Worm (Caenorhabditis elegans) whole organism, L4 larva: Measurements from ENCODE around the gene F22F7.11.

Source experiments
- F26F4.8 ChIP-seq: fragments of 200-800 bp; sonication (Bioruptor generic); conservative IDR thresholded peaks from 2 replicates; pipeline ENCODE4 v1.3.6; 2022; ENCODE audit warnings: missing genetic modification characterization, missing compliant biosample characterization
- F37D6.2 ChIP-seq: sonication (generic microtip); optimal IDR thresholded peaks from 2 replicates; lab custom pipeline; 2016; ENCODE audit warnings: mild to moderate bottlenecking, missing genetic modification characterization, missing compliant biosample characterization
- R02D3.7 ChIP-seq: fragments of 150-350 bp; sonication (generic microtip); optimal IDR thresholded peaks from 3 replicates; lab custom pipeline; 2014; ENCODE audit warnings: missing biosample characterization, missing genetic modification characterization
- Y105C5A.15 ChIP-seq: fragments of 200-800 bp; sonication (Bioruptor generic); IDR thresholded peaks from 2 replicates; pipeline ENCODE4 v1.3.6; 2022; ENCODE audit warnings: missing genetic modification characterization, missing compliant biosample characterization
- Y48G9A.11 ChIP-seq: fragments of 200-800 bp; sonication (Bioruptor generic); IDR thresholded peaks from 2 replicates; pipeline ENCODE4 v1.3.6; 2022; ENCODE audit warnings: missing genetic modification reagents, missing genetic modification characterization, missing compliant biosample characterization
- ZK546.5 ChIP-seq, 2 experiments: sonication (generic microtip); optimal IDR thresholded peaks; 2 replicates each; lab custom pipeline; 2017; ENCODE audit warnings: missing biosample characterization in 2 of 2, missing genetic modification characterization in 2 of 2
- aha-1 ChIP-seq: fragments of 150-350 bp; peaks from one replicate; lab custom pipeline; 2014; ENCODE audit warnings: missing biosample characterization, missing genetic modification characterization
- ama-1 ChIP-seq: fragments of 150-350 bp; optimal IDR thresholded peaks from 2 replicates; lab custom pipeline; 2014; ENCODE audit warnings: inconsistent platforms, mixed read lengths
- arid-1 ChIP-seq: fragments of 200-800 bp; sonication (Bioruptor generic); conservative IDR thresholded peaks from 2 replicates; pipeline ENCODE4 v1.3.6; 2022; ENCODE audit warnings: missing genetic modification reagents, missing genetic modification characterization, missing compliant biosample characterization
- ceh-28 ChIP-seq: fragments of 150-350 bp; optimal IDR thresholded peaks from 2 replicates; lab custom pipeline; 2014; ENCODE audit warnings: missing biosample characterization, missing genetic modification reagents, missing genetic modification characterization
- ceh-44 ChIP-seq: fragments of 200-800 bp; sonication (Bioruptor generic); IDR thresholded peaks from 2 replicates; pipeline ENCODE4 v1.3.6; 2022; ENCODE audit warnings: missing genetic modification reagents, missing genetic modification characterization, missing compliant biosample characterization
- ces-1 ChIP-seq: fragments of 150-350 bp; sonication (generic microtip); optimal IDR thresholded peaks from 4 replicates; lab custom pipeline; 2014; ENCODE audit warnings: missing biosample characterization, missing genetic modification reagents, missing genetic modification characterization
- cey-2 ChIP-seq: sonication (generic microtip); optimal IDR thresholded peaks from 3 replicates; lab custom pipeline; 2017; ENCODE audit warnings: missing genetic modification characterization, mild to moderate bottlenecking, missing compliant biosample characterization, antibody characterized with exemption, borderline replicate concordance; ENCODE audit not compliant: insufficient read depth
- ctbp-1 ChIP-seq: fragments of 200-800 bp; sonication (Bioruptor generic); IDR thresholded peaks from 2 replicates; pipeline ENCODE4 v1.3.6; 2022; ENCODE audit warnings: missing genetic modification reagents, missing genetic modification characterization, missing compliant biosample characterization
- daf-8 ChIP-seq: fragments of 200-800 bp; sonication (Bioruptor generic); IDR thresholded peaks from 2 replicates; pipeline ENCODE4 v1.3.6; 2022; ENCODE audit warnings: missing genetic modification characterization, missing compliant biosample characterization
- dmd-9 ChIP-seq: fragments of 200-800 bp; sonication (Bioruptor generic); IDR thresholded peaks from 2 replicates; pipeline ENCODE4 v1.3.6; 2022; ENCODE audit warnings: missing genetic modification reagents, missing genetic modification characterization, missing compliant biosample characterization
- dpl-1 ChIP-seq: fragments of 150-350 bp; optimal IDR thresholded peaks from 2 replicates; lab custom pipeline; 2014; ENCODE audit warnings: missing biosample characterization, missing genetic modification reagents, missing genetic modification characterization
- dve-1 ChIP-seq: sonication (generic microtip); optimal IDR thresholded peaks from 2 replicates; lab custom pipeline; 2017; ENCODE audit warnings: antibody characterized with exemption, mild to moderate bottlenecking, missing genetic modification characterization, missing compliant biosample characterization; ENCODE audit not compliant: insufficient read depth
- egl-43 ChIP-seq: fragments of 200-800 bp; sonication (Bioruptor generic); IDR thresholded peaks from 2 replicates; pipeline ENCODE4 v1.3.6; 2022; ENCODE audit warnings: missing genetic modification reagents, missing genetic modification characterization, missing compliant biosample characterization
- fkh-10 ChIP-seq: fragments of 150-350 bp; optimal IDR thresholded peaks from 2 replicates; lab custom pipeline; 2014; ENCODE audit warnings: missing biosample characterization, missing genetic modification reagents, missing genetic modification characterization
- fos-1 ChIP-seq: fragments of 150-350 bp; optimal IDR thresholded peaks from 2 replicates; lab custom pipeline; 2014; ENCODE audit warnings: missing biosample characterization, missing genetic modification characterization
- gei-8 ChIP-seq: fragments of 200-800 bp; sonication (Bioruptor generic); optimal IDR thresholded peaks from 2 replicates; lab custom pipeline; 2018; ENCODE audit warnings: mild to moderate bottlenecking, missing genetic modification characterization, missing compliant biosample characterization
- hlh-30 ChIP-seq: sonication (generic microtip); optimal IDR thresholded peaks from 2 replicates; lab custom pipeline; 2017; ENCODE audit warnings: antibody characterized with exemption, mild to moderate bottlenecking, missing genetic modification characterization, missing compliant biosample characterization; ENCODE audit not compliant: insufficient read depth
- hmg-1.1 ChIP-seq: fragments of 200-800 bp; sonication (Bioruptor generic); IDR thresholded peaks from 2 replicates; pipeline ENCODE4 v1.3.6; 2022; ENCODE audit warnings: missing genetic modification reagents, missing genetic modification characterization, missing compliant biosample characterization
- lim-7 ChIP-seq: fragments of 200-800 bp; sonication (Bioruptor generic); IDR thresholded peaks from 2 replicates; pipeline ENCODE4 v1.3.6; 2022; ENCODE audit warnings: missing genetic modification characterization, missing compliant biosample characterization
- lin-38 ChIP-seq: fragments of 200-800 bp; sonication (Bioruptor generic); IDR thresholded peaks from 2 replicates; pipeline ENCODE4 v1.3.6; 2022; ENCODE audit warnings: missing genetic modification reagents, missing genetic modification characterization, missing compliant biosample characterization
- lsy-2 ChIP-seq, 2 experiments: fragments of 150-350 bp in 1 of 2; sonication (generic microtip) in 1 of 2; optimal IDR thresholded peaks; 2 replicates each; lab custom pipeline; 2014 to 2017; ENCODE audit warnings: missing biosample characterization in 2 of 2, missing genetic modification characterization in 2 of 2
- madf-9 ChIP-seq: fragments of 200-800 bp; sonication (Bioruptor generic); conservative IDR thresholded peaks from 2 replicates; pipeline ENCODE4 v1.3.6; 2022; ENCODE audit warnings: missing genetic modification reagents, missing genetic modification characterization, missing compliant biosample characterization
- mdl-1 ChIP-seq, 2 experiments: fragments of 150-350 bp in 1 of 2; sonication (generic microtip) in 1 of 2; optimal IDR thresholded peaks; 2 replicates each; lab custom pipeline; 2014 to 2017; ENCODE audit warnings: missing biosample characterization in 2 of 2, missing genetic modification characterization in 2 of 2
- mep-1 ChIP-seq: fragments of 150-350 bp; sonication (generic microtip); optimal IDR thresholded peaks from 3 replicates; lab custom pipeline; 2014; ENCODE audit warnings: missing biosample characterization, missing genetic modification characterization
- mes-2 ChIP-seq: sonication (generic microtip); optimal IDR thresholded peaks from 2 replicates; lab custom pipeline; 2016; ENCODE audit warnings: missing genotype, mild to moderate bottlenecking, missing genetic modification characterization, missing compliant biosample characterization; ENCODE audit not compliant: poor library complexity, severe bottlenecking
- mxl-3 ChIP-seq: fragments of 200-800 bp; sonication (Bioruptor generic); optimal IDR thresholded peaks from 2 replicates; lab custom pipeline; 2018; ENCODE audit warnings: mild to moderate bottlenecking, missing genetic modification characterization, missing compliant biosample characterization
- nhr-11 ChIP-seq: fragments of 150-350 bp; optimal IDR thresholded peaks from 2 replicates; lab custom pipeline; 2014; ENCODE audit warnings: missing biosample characterization, missing genetic modification characterization
- nhr-28 ChIP-seq: fragments of 150-350 bp; optimal IDR thresholded peaks from 2 replicates; lab custom pipeline; 2014; ENCODE audit warnings: missing biosample characterization, missing genetic modification characterization
- nhr-41 ChIP-seq: fragments of 200-800 bp; sonication (Bioruptor generic); IDR thresholded peaks from 2 replicates; pipeline ENCODE4 v1.3.6; 2022; ENCODE audit warnings: missing genetic modification reagents, missing genetic modification characterization, missing compliant biosample characterization
- nhr-48 ChIP-seq: sonication (generic microtip); optimal IDR thresholded peaks from 2 replicates; lab custom pipeline; 2016; ENCODE audit warnings: mild to moderate bottlenecking, missing genetic modification characterization, missing compliant biosample characterization
- nhr-77 ChIP-seq: fragments of 150-350 bp; optimal IDR thresholded peaks from 2 replicates; lab custom pipeline; 2014; ENCODE audit warnings: missing biosample characterization, missing genetic modification characterization
- set-16 ChIP-seq: fragments of 200-800 bp; sonication (Bioruptor generic); IDR thresholded peaks from 2 replicates; pipeline ENCODE4 v1.3.6; 2022; ENCODE audit warnings: missing genetic modification reagents, missing genetic modification characterization, missing compliant biosample characterization
- snpc-4 ChIP-seq: fragments of 150-350 bp; optimal IDR thresholded peaks from 2 replicates; lab custom pipeline; 2014; ENCODE audit warnings: missing biosample characterization, missing genetic modification characterization
- tag-97 ChIP-seq: fragments of 200-800 bp; sonication (Bioruptor generic); IDR thresholded peaks from 2 replicates; pipeline ENCODE4 v1.3.6; 2022; ENCODE audit warnings: missing genetic modification characterization, missing compliant biosample characterization
- unc-62 ChIP-seq, 3 experiments: fragments of 150-350 bp in 1 of 3; sonication (generic microtip); optimal IDR thresholded peaks in 2 of 3; peaks in 1 of 3; 1 replicate in 1 of 3; 2 replicates in 2 of 3; lab custom pipeline; 2014 to 2017; ENCODE audit warnings: missing biosample characterization in 3 of 3, missing genetic modification characterization in 3 of 3, missing genetic modification reagents in 3 of 3, missing genotype in 1 of 3
- vab-7 ChIP-seq: fragments of 200-800 bp; sonication (Bioruptor generic); IDR thresholded peaks from 2 replicates; pipeline ENCODE4 v1.3.6; 2022; ENCODE audit warnings: missing genetic modification reagents, missing genetic modification characterization, missing compliant biosample characterization
- zfp-3 ChIP-seq: fragments of 200-800 bp; sonication (Bioruptor generic); conservative IDR thresholded peaks from 2 replicates; pipeline ENCODE4 v1.3.6; 2022; ENCODE audit warnings: missing genetic modification reagents, missing genetic modification characterization, missing compliant biosample characterization
- zip-11 ChIP-seq: fragments of 200-800 bp; sonication (Bioruptor generic); IDR thresholded peaks from 2 replicates; pipeline ENCODE4 v1.3.6; 2022; ENCODE audit warnings: missing genetic modification characterization, missing compliant biosample characterization

F22F7.11 gene

ce11 chrV:2133512-2133911 is 13.9 kb downstream of the F22F7.11 start (continued):
- peak; percentile 63 for TF ChIP-seq F37D6.2 (tag; lab: Kevin White, UChicago)
- TF ChIP-seq mdl-1 (tag; optimal IDR thresholded peaks at IDR 0.05; lab: Kevin White, UChicago): peak; percentile 71 to 93
- TF ChIP-seq fkh-10: peak; percentile 74
- no peak for TF ChIP-seq ZK546.5 (tag; optimal IDR thresholded peaks at IDR 0.05; lab: Kevin White, UChicago)
- TF ChIP-seq unc-62 (GFP tag; optimal IDR thresholded peaks at IDR 0.05 in 1 of 2; lab: Kevin White, UChicago): no peak
- no peak for TF ChIP-seq unc-62 (tag; optimal IDR thresholded peaks at IDR 0.05; lab: Kevin White, UChicago)
- no peak for TF ChIP-seq gei-8 (GFP tag; lab: Kevin White, UChicago)
- no peak for TF ChIP-seq vab-7 (GFP tag; lab: Robert Waterston, UW)
- peak; percentile 2 for TF ChIP-seq ces-1 (GFP tag; lab: Kevin White, UChicago)
- no peak for TF ChIP-seq cey-2 (tag; lab: Kevin White, UChicago)
- no peak for TF ChIP-seq Y105C5A.15 (GFP tag; lab: Robert Waterston, UW)
- TF ChIP-seq nhr-77: peak; percentile 1
- TF ChIP-seq madf-9 (GFP tag; lab: Robert Waterston, UW): no peak
- TF ChIP-seq R02D3.7: no peak
- TF ChIP-seq fos-1 (tag; lab: Kevin White, UChicago): no peak
- TF ChIP-seq nhr-28 (tag; lab: Kevin White, UChicago): peak; percentile 1
- TF ChIP-seq nhr-11 (tag; lab: Kevin White, UChicago): peak; percentile 49
- TF ChIP-seq egl-43 (GFP tag; lab: Robert Waterston, UW): 0 out of 2 replicates have a peak, but pooled peaks have one; percentile 49
- no peak for TF ChIP-seq lim-7 (GFP tag; lab: Robert Waterston, UW)
- TF ChIP-seq mxl-3: peak; percentile 11
- TF ChIP-seq, all 104 proteins: peak for 30

DNA sequence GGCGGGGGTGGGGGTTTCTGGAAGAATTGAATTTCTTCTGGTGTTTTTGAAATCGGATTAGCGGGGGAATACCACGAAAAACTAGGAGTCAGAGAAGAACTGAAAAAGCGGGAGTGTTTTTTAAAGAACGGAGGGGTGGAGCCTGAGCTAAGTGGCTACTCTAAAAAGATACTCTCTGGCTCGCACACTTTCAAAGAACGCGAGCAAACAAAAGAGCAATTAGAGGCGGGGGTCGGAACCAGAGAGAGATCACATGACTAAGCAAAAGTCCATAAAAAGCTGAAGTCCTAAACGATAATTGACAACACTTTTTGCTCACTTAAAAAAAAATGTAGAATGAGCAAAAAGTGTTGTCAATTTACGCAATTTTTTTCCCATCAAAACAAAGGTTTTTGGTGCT is 14.7 kb downstream of the F22F7.11 start:
- no peak for TF ChIP-seq zip-11 (GFP tag; lab: Robert Waterston, UW)
- TF ChIP-seq unc-62 (GFP tag; optimal IDR thresholded peaks at IDR 0.05 in 1 of 2; lab: Kevin White, UChicago): peak in 1 of 2 experiments; percentile 14
- no peak for TF ChIP-seq unc-62 (tag; optimal IDR thresholded peaks at IDR 0.05; lab: Kevin White, UChicago)
- no peak for TF ChIP-seq hmg-1.1
- no peak for TF ChIP-seq F26F4.8
- no peak for TF ChIP-seq nhr-77
- no peak for TF ChIP-seq fos-1 (tag; lab: Kevin White, UChicago)
- 0 out of 2 replicates have a peak, but pooled peaks have one; percentile 39 for TF ChIP-seq Y48G9A.11 (GFP tag; lab: Robert Waterston, UW)
- TF ChIP-seq tag-97 (GFP tag; lab: Robert Waterston, UW): no peak
- TF ChIP-seq zfp-3 (GFP tag; lab: Robert Waterston, UW): no peak
- peak; percentile 20; the same call in 1 of the 2 replicates for TF ChIP-seq egl-43 (GFP tag; lab: Robert Waterston, UW)
- peak; percentile 62 for TF ChIP-seq hlh-30 (tag; lab: Kevin White, UChicago)
- peak; percentile 78 for TF ChIP-seq aha-1 (tag; lab: Kevin White, UChicago)
- peak; percentile 7 for TF ChIP-seq mep-1 (tag; lab: Kevin White, UChicago)
- TF ChIP-seq lsy-2 (tag; optimal IDR thresholded peaks at IDR 0.05; lab: Kevin White, UChicago): peak in 1 of 2 experiments; percentile 26
- 0 out of 2 replicates have a peak, but pooled peaks have one; percentile 47 for TF ChIP-seq lim-7 (GFP tag; lab: Robert Waterston, UW)

DNA sequence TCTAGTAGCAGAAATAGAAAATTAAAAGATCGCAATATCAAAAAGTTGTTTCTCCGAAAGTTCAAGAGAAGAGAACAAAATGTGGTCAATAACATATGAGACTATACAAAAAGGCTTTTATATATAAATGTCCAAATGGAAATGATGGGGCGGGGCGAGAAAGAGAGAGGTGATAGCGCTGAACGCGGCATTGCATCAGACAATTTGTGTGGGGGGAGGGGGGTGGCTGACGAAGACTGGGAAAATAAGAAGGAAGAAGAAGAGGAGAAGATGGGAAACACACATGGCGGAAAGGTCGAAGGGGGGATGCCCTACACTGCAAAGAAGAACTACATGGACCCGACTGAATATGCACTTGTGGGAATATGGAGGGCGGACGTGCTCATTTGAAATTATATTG is 15.7 kb downstream of the F22F7.11 start:
- peak; percentile 55 for TF ChIP-seq hlh-30 (tag; lab: Kevin White, UChicago)
- no peak for TF ChIP-seq ceh-44
- peak; percentile 18 for TF ChIP-seq dpl-1 (GFP tag; lab: Kevin White, UChicago)
- TF ChIP-seq arid-1 (GFP tag; lab: Robert Waterston, UW): peak; percentile 45; the same call in 1 of the 2 replicates
- peak; percentile 69 for TF ChIP-seq nhr-11 (tag; lab: Kevin White, UChicago)
- no peak for TF ChIP-seq nhr-41 (GFP tag; lab: Robert Waterston, UW)
- TF ChIP-seq set-16 (GFP tag; lab: Robert Waterston, UW): 0 out of 2 replicates have a peak, but pooled peaks have one; percentile 27
- TF ChIP-seq mxl-3: peak; percentile 95
- TF ChIP-seq snpc-4 (tag; lab: Kevin White, UChicago): no peak
- TF ChIP-seq lsy-2 (tag; optimal IDR thresholded peaks at IDR 0.05; lab: Kevin White, UChicago): peak in 1 of 2 experiments; percentile 13
- no peak for TF ChIP-seq lin-38 (GFP tag; lab: Robert Waterston, UW)
- no peak for TF ChIP-seq ama-1 (lab: Kevin White, UChicago)
- TF ChIP-seq dmd-9: no peak
- TF ChIP-seq mes-2 (tag; lab: Kevin White, UChicago): peak; percentile 40
- TF ChIP-seq mdl-1 (tag; optimal IDR thresholded peaks at IDR 0.05; lab: Kevin White, UChicago): peak in 1 of 2 experiments; percentile 68
- peak; percentile 63 for TF ChIP-seq nhr-28 (tag; lab: Kevin White, UChicago)
- TF ChIP-seq aha-1 (tag; lab: Kevin White, UChicago): peak; percentile 60
- peak; percentile 36 for TF ChIP-seq mep-1 (tag; lab: Kevin White, UChicago)
- TF ChIP-seq hmg-1.1: peak; percentile 34; the same call in 1 of the 2 replicates
- TF ChIP-seq ceh-28 (tag; lab: Kevin White, UChicago): no peak
- TF ChIP-seq nhr-48 (tag; lab: Kevin White, UChicago): no peak
- no peak for TF ChIP-seq daf-8 (GFP tag; lab: Robert Waterston, UW)
- peak; percentile 4 for TF ChIP-seq dve-1 (tag; lab: Kevin White, UChicago)
- peak; percentile 24; the same call in 1 of the 2 replicates for TF ChIP-seq ctbp-1 (GFP tag; lab: Robert Waterston, UW)
